Fruit fly (Drosophila melanogaster): Measurements from ENCODE around the gene Osi2.

The Osi2 gene

DNA sequence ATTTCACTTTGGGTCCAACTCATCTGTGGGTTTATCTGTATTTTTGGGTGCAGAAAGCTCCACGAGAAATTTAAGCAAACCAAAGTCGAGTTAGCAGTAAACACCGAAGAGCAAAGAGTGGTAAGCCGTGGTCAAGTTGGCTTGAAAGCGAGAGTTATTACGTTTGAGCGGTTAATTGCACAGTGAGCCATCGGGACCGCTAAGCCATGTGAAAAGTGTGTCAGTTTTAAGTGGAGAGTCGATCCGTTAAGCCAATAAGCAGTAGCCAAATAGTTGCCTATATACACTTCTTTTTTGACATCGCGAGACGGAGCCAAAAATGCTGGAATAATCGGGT is 1.8 kb downstream of the Osi2 start:
- TF ChIP-seq woc (GFP tag; optimal IDR thresholded peaks at IDR 0.05) = no peak
- no peak for TF ChIP-seq HLH106 (tag; optimal IDR thresholded peaks at IDR 0.05)
- TF ChIP-seq rgr (GFP tag; optimal IDR thresholded peaks at IDR 0.05) = no peak
- no peak for TF ChIP-seq br (GFP tag; optimal IDR thresholded peaks at IDR 0.05)
- no peak for TF ChIP-seq sage (GFP tag; optimal IDR thresholded peaks at IDR 0.05)
- no peak for TF ChIP-seq dmrt93B (GFP tag; optimal IDR thresholded peaks at IDR 0.05)

DNA sequence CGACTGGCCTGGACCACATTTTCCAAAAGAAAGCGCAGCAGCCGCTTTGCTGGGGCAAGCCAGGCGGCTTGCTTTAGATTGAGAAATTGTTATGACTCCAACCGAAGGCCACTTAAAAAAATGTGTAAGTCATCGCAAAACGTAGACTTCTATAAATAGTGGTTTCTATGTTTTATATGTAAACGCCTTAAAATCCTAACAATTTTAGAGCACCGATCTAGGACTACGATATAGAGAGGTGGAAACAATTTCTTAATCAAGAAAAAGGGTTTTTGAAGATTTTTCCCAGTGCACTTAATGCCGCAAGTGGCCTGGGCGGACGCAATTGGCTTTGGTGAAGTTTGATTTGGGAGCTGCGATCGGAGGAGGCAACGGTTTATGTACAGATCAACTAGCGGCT is 5.1 kb downstream of the Osi2 start:
- TF ChIP-seq psq (GFP tag; optimal IDR thresholded peaks at IDR 0.05) (no peak), OdsH (GFP tag; optimal IDR thresholded peaks at IDR 0.05) (no peak), Myc (optimal IDR thresholded peaks at IDR 0.05) (no peak), fru (GFP tag; optimal IDR thresholded peaks at IDR 0.05) (no peak), sv (GFP tag; optimal IDR thresholded peaks at IDR 0.05) (no peak), brk (GFP tag; optimal IDR thresholded peaks at IDR 0.05) (no peak), Vsx2 (GFP tag; optimal IDR thresholded peaks at IDR 0.05; ENCODE audit: partially characterized antibody) (no peak), ey (GFP tag; optimal IDR thresholded peaks at IDR 0.05) (no peak), Dfd (GFP tag; optimal IDR thresholded peaks at IDR 0.05) (no peak), br (GFP tag; optimal IDR thresholded peaks at IDR 0.05) (no peak), usp (GFP tag; optimal IDR thresholded peaks at IDR 0.05) (no peak), Mio (GFP tag; optimal IDR thresholded peaks at IDR 0.05) (no peak), h (GFP tag; optimal IDR thresholded peaks at IDR 0.05) (no peak), Rel (GFP tag; optimal IDR thresholded peaks at IDR 0.05) (no peak), Rel (tag; optimal IDR thresholded peaks at IDR 0.05) (no peak), dl (GFP tag; optimal IDR thresholded peaks at IDR 0.05; ENCODE audit: insufficient read depth in 1 of 2, partially characterized antibody in 2 of 2) (no peak), rgr (GFP tag; optimal IDR thresholded peaks at IDR 0.05) (no peak), CG9705 (GFP tag; optimal IDR thresholded peaks at IDR 0.05) (no peak), dmrt93B (GFP tag; optimal IDR thresholded peaks at IDR 0.05) (no peak), foxo (GFP tag; optimal IDR thresholded peaks at IDR 0.05) (no peak)

DNA sequence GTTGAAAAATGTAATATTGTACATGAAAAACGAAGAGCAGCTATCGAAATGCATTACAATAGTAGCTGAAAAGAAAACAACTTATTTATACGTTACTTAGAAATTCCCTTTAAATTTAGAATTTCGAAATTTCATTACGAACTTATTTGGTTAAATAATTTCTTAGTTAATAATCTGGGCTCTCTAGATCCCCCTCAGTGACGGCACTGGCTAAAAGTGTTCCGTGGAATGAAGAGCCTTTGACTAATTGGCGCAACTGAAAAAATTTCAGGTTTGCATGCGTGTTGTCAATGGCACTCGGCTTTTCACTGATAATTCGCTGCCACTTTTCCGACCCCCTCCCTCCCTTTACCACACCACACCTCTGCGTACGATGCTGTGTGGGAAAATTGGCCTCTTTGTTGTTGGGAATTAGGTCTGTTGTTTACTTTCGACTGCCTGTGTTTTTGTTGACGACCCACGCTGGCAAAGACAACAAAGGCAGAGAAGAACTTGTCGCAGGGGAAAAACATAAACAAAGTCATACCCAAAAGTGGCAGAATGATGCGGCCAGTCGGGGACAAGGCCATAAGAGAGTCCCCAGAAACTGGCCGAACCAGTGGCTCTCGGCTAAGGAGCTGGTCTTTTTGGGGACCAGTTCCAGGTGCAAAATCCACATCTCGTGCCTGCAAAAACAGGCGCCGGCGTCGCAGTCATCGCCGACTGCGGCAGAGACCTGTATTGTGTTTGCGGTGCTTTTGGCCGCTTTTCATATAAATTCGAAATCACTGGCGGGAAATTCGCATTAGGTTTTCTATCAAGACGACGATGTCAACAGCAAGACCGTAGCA is 6.1 kb downstream of the Osi2 start, which contains the start of gene Osi3:
TSS of gene Osi3 (plus strand) at position 780 of the 830 bp plus-strand sequence.
- TF ChIP-seq Myc (optimal IDR thresholded peaks at IDR 0.05) = no peak
- TF ChIP-seq Hr83 (GFP tag; optimal IDR thresholded peaks at IDR 0.05; ENCODE audit: poor library complexity, severe bottlenecking) = no peak
- TF ChIP-seq tai (GFP tag; optimal IDR thresholded peaks at IDR 0.05) = no peak
- TF ChIP-seq Hr78 (GFP tag; optimal IDR thresholded peaks at IDR 0.05) = no peak
- TF ChIP-seq Abd-B (GFP tag; optimal IDR thresholded peaks at IDR 0.05) = no peak
- no peak for TF ChIP-seq woc (GFP tag; optimal IDR thresholded peaks at IDR 0.05)
- no peak for TF ChIP-seq lola (GFP tag; optimal IDR thresholded peaks at IDR 0.05)
- no peak for TF ChIP-seq pan (optimal IDR thresholded peaks at IDR 0.05)
- TF ChIP-seq Rel (GFP tag; optimal IDR thresholded peaks at IDR 0.05) = no peak
- no peak for TF ChIP-seq Rel (tag; optimal IDR thresholded peaks at IDR 0.05)
- TF ChIP-seq GATAd (GFP tag; optimal IDR thresholded peaks at IDR 0.05) = no peak

DNA sequence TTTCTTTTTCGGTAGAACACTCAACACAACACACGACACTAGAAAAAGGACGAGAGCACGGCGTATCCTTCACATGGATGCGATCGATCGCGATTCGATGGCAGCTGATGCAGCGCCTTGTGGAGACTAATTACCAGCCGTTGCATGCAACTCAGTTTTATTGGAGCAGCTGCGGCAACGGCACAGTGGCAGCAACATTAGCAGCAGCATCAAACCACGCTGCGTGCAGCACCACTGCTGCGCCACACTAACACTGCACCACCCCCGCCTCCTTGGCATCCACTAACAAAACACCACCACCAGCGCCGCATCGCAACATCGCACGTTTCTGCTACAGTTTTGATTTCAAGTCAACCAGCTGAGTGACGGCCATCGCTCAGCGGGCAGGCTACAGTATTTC is 12.5 kb downstream of the Osi2 start, which contains the start of gene Osi4:
TSS of gene Osi4 (minus strand) at position 101 of the 400 bp plus-strand sequence.
- TF ChIP-seq Mio (GFP tag; optimal IDR thresholded peaks at IDR 0.05) = no peak
- no peak for TF ChIP-seq N (GFP tag; optimal IDR thresholded peaks at IDR 0.05)
- no peak for TF ChIP-seq Hr83 (GFP tag; optimal IDR thresholded peaks at IDR 0.05; ENCODE audit: poor library complexity, severe bottlenecking)
- no peak for TF ChIP-seq Myc (optimal IDR thresholded peaks at IDR 0.05)
- TF ChIP-seq foxo (GFP tag; optimal IDR thresholded peaks at IDR 0.05) = no peak
- no peak for TF ChIP-seq ey (GFP tag; optimal IDR thresholded peaks at IDR 0.05)
- no peak for TF ChIP-seq fru (GFP tag; optimal IDR thresholded peaks at IDR 0.05)
- TF ChIP-seq HLH106 (tag; optimal IDR thresholded peaks at IDR 0.05) = no peak
- no peak for TF ChIP-seq CG9705 (GFP tag; optimal IDR thresholded peaks at IDR 0.05)

- TF ChIP-seq dsf (GFP tag; optimal IDR thresholded peaks at IDR 0.05; ENCODE audit: borderline replicate concordance) (no peak), Abd-B (GFP tag; optimal IDR thresholded peaks at IDR 0.05) (no peak)
Measured at dm6 chr3R:6222119-6222518, 12.9 kb downstream of the Osi2 start.
